Fruit fly (Drosophila melanogaster): Measurements from ENCODE around the gene CG14312.

The CG14312 gene

dm6 chr3R:18242089-18242955 is 41.0 kb downstream of the CG14312 start, which contains the start of the genes CG7156 and 14-3-3epsilon (continued):
- TF ChIP-seq CG14860 (GFP tag; IDR thresholded peaks at IDR 0.05; ENCODE audit: partially characterized antibody) (peak; percentile 22; the same call in 1 of the 3 replicates), mld (GFP tag; IDR thresholded peaks at IDR 0.05; ENCODE audit: partially characterized antibody) (0 out of 3 replicates have a peak, but pooled peaks have one; percentile 26), Hsf (GFP tag; optimal IDR thresholded peaks at IDR 0.05) (peak; percentile 43), Aef1 (GFP tag; IDR thresholded peaks at IDR 0.05) (no peak), CG17385 (GFP tag; optimal IDR thresholded peaks at IDR 0.05) (peak; percentile 51), Optix (GFP tag; IDR thresholded peaks at IDR 0.05) (no peak), CrebB (tag; optimal IDR thresholded peaks at IDR 0.05) (no peak), CG14710 (tag; optimal IDR thresholded peaks at IDR 0.05) (peak; percentile 92), sqz (GFP tag; optimal IDR thresholded peaks at IDR 0.05) (peak; percentile 77), B-H2 (GFP tag; optimal IDR thresholded peaks at IDR 0.05) (no peak), CG3163 (GFP tag; optimal IDR thresholded peaks at IDR 0.05) (peak; percentile 1), CG16813 (GFP tag; IDR thresholded peaks at IDR 0.05; ENCODE audit: partially characterized antibody) (peak; percentile 70), al (GFP tag; IDR thresholded peaks at IDR 0.05) (no peak), CG15696 (tag; optimal IDR thresholded peaks at IDR 0.05) (peak; percentile 2), D (optimal IDR thresholded peaks at IDR 0.05) (no peak), D (GFP tag; optimal IDR thresholded peaks at IDR 0.05) (no peak), Side (GFP tag; optimal IDR thresholded peaks at IDR 0.05) (no peak), inv (GFP tag; IDR thresholded peaks at IDR 0.05; ENCODE audit: partially characterized antibody) (peak; percentile 55), Ravus (GFP tag; IDR thresholded peaks at IDR 0.05) (no peak), CG7928 (GFP tag; optimal IDR thresholded peaks at IDR 0.05) (no peak), CG33557 (GFP tag; optimal IDR thresholded peaks at IDR 0.05) (peak; percentile 6), slp2 (GFP tag; optimal IDR thresholded peaks at IDR 0.05) (no peak), lbe (GFP tag; optimal IDR thresholded peaks at IDR 0.05) (no peak), CG33213 (GFP tag; optimal IDR thresholded peaks at IDR 0.05) (peak; percentile 49), CG16815 (GFP tag; optimal IDR thresholded peaks at IDR 0.05) (peak; percentile 9), D19B (GFP tag; optimal IDR thresholded peaks at IDR 0.05) (no peak), CG8924 (tag; optimal IDR thresholded peaks at IDR 0.05) (peak; percentile 30), usp (GFP tag; optimal IDR thresholded peaks at IDR 0.05) (no peak), sob (GFP tag; IDR thresholded peaks at IDR 0.05) (peak; percentile 20; the same call in 1 of the 2 replicates), Mrtf (GFP tag; IDR thresholded peaks at IDR 0.05) (no peak), odd (GFP tag; optimal IDR thresholded peaks at IDR 0.05) (peak; percentile 26), CG7372 (GFP tag; IDR thresholded peaks at IDR 0.05) (no peak), CG6683 (GFP tag; optimal IDR thresholded peaks at IDR 0.05) (no peak), Sox100B (GFP tag; optimal IDR thresholded peaks at IDR 0.05) (no peak), CG1603 (tag; optimal IDR thresholded peaks at IDR 0.05) (peak; percentile 18), ci (GFP tag; IDR thresholded peaks at IDR 0.05) (peak; percentile 72), Fer3 (tag; optimal IDR thresholded peaks at IDR 0.05) (peak; percentile 51), CG9817 (tag; optimal IDR thresholded peaks at IDR 0.05) (no peak), bsh (GFP tag; optimal IDR thresholded peaks at IDR 0.05) (peak in 1 of 2 experiments; percentile 65), Myb (GFP tag; optimal IDR thresholded peaks at IDR 0.05) (peak; percentile 59), zen2 (GFP tag; IDR thresholded peaks at IDR 0.05; ENCODE audit: partially characterized antibody) (no peak), CG32532 (GFP tag; IDR thresholded peaks at IDR 0.05) (peak; percentile 57; the same call in 1 of the 2 replicates), pfk (GFP tag; optimal IDR thresholded peaks at IDR 0.05) (peak; percentile 7), CTCF (GFP tag; optimal IDR thresholded peaks at IDR 0.05) (peak; percentile 66), CG18599 (GFP tag; optimal IDR thresholded peaks at IDR 0.05) (peak; percentile 42), gce (GFP tag; IDR thresholded peaks at IDR 0.05) (no peak), gro (GFP tag; optimal IDR thresholded peaks at IDR 0.05) (no peak), Atf6 (GFP tag; IDR thresholded peaks at IDR 0.05) (no peak; the same call in 1 of the 2 replicates), CG7839 (tag; optimal IDR thresholded peaks at IDR 0.05) (no peak)
